Worm (Caenorhabditis elegans): ENCODE data around the gene F19F10.11.

DNA sequence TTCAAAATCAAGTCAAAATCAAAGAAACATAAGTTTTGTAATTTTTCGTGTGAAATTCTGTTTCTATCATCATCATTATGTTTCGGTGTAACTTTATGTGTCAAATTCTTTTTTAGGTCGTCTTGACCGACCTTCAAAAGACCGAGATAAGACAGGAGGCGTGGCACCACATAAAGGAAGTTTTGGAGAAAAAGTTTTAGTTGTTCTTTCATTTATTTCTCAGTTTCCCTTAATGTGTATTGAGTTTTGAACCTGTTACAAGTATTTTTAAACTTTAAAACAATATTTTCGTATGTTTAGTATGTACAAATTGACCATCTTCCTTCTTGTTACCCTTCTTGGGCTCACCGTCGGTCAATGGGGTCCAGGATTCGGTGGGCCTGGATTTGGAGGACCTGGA, 37.1 kb upstream of the F19F10.11 start, which contains the start of gene grsp-4:
- TF ChIP-seq flt-1 (GFP tag; IDR thresholded peaks at IDR 0.05): no peak
- no peak for TF ChIP-seq klf-2 (GFP tag; conservative IDR thresholded peaks at IDR 0.05)
- TF ChIP-seq ref-1 (GFP tag; conservative IDR thresholded peaks at IDR 0.05): no peak

Data from whole organism, midembryonic.